Fruit fly (Drosophila melanogaster) whole organism, prepupa: Measurements from ENCODE around the gene Rrp40.

ENCODE experiments used
- CG10669 ChIP-seq: fragments of 200-800 bp; sonication (Bioruptor generic); optimal IDR thresholded peaks from 3 replicates; lab custom pipeline; 2018; ENCODE audit warnings: missing biosample characterization, mild to moderate bottlenecking, missing genetic modification characterization, moderate library complexity
- CG11294 ChIP-seq: fragments of 200-800 bp; sonication (Bioruptor generic); IDR thresholded peaks from 2 replicates; pipeline ENCODE4 v1.3.6; 2022; ENCODE audit warnings: missing biosample characterization, missing genetic modification characterization
- CG11762 ChIP-seq: fragments of 200-800 bp; sonication (Bioruptor generic); optimal IDR thresholded peaks from 3 replicates; lab custom pipeline; 2016; ENCODE audit warnings: missing biosample characterization, missing genetic modification characterization; ENCODE audit not compliant: insufficient read depth
- CG15336 ChIP-seq: fragments of 200-800 bp; sonication (Bioruptor generic); IDR thresholded peaks from 2 replicates; pipeline ENCODE4 v1.3.6; 2022; ENCODE audit warnings: missing biosample characterization, missing genetic modification characterization
- CG16779 ChIP-seq: fragments of 200-800 bp; sonication (Bioruptor generic); optimal IDR thresholded peaks from 3 replicates; lab custom pipeline; 2017; ENCODE audit warnings: missing biosample characterization, mild to moderate bottlenecking, missing genetic modification characterization
- CG31627 ChIP-seq: fragments of 200-800 bp; sonication (Bioruptor generic); optimal IDR thresholded peaks from 3 replicates; lab custom pipeline; 2016; ENCODE audit warnings: missing biosample characterization, missing genetic modification characterization
- CG34406 ChIP-seq: fragments of 200-800 bp; sonication (Bioruptor generic); optimal IDR thresholded peaks from 3 replicates; lab custom pipeline; 2016; ENCODE audit warnings: missing biosample characterization, missing genetic modification characterization
- CG3919 ChIP-seq: fragments of 200-800 bp; sonication (Bioruptor generic); optimal IDR thresholded peaks from 3 replicates; lab custom pipeline; 2016; ENCODE audit warnings: missing biosample characterization, missing genetic modification characterization
- CG6854 ChIP-seq: fragments of 200-800 bp; sonication (Bioruptor generic); optimal IDR thresholded peaks from 2 replicates; lab custom pipeline; 2017; ENCODE audit warnings: missing biosample characterization, mild to moderate bottlenecking, missing genetic modification characterization
- CG7368 ChIP-seq: fragments of 200-800 bp; sonication (Bioruptor generic); optimal IDR thresholded peaks from 3 replicates; lab custom pipeline; 2016; ENCODE audit warnings: missing biosample characterization, missing genetic modification characterization
- Eip75B ChIP-seq: fragments of 200-800 bp; sonication (Bioruptor generic); optimal IDR thresholded peaks from 3 replicates; lab custom pipeline; 2016; ENCODE audit warnings: missing biosample characterization, missing genetic modification characterization
- Eip78C ChIP-seq: fragments of 200-800 bp; sonication (Bioruptor generic); peaks from one replicate; lab custom pipeline; 2016; ENCODE audit warnings: missing biosample characterization, missing genetic modification characterization
- Eip93F ChIP-seq: fragments of 200-800 bp; sonication (Bioruptor generic); optimal IDR thresholded peaks from 2 replicates; lab custom pipeline; 2016; ENCODE audit warnings: missing biosample characterization, mild to moderate bottlenecking, missing genetic modification characterization
- Ets96B ChIP-seq: fragments of 200-800 bp; optimal IDR thresholded peaks from 2 replicates; lab custom pipeline; 2019; ENCODE audit warnings: missing biosample characterization, mild to moderate bottlenecking, missing genetic modification characterization, moderate library complexity
- Gug ChIP-seq: fragments of 200-800 bp; sonication (Bioruptor generic); IDR thresholded peaks from 2 replicates; pipeline ENCODE4 v1.3.6; 2022; ENCODE audit warnings: missing biosample characterization, missing genetic modification characterization
- Hr38 ChIP-seq: sonication (Bioruptor generic); optimal IDR thresholded peaks from 2 replicates; lab custom pipeline; 2016; ENCODE audit warnings: missing biosample characterization, missing genetic modification characterization
- Hr39 ChIP-seq: fragments of 200-800 bp; sonication (Bioruptor generic); optimal IDR thresholded peaks from 2 replicates; lab custom pipeline; 2016; ENCODE audit warnings: missing biosample characterization, missing genetic modification characterization
- Lpt ChIP-seq: fragments of 200-800 bp; sonication (Bioruptor generic); optimal IDR thresholded peaks from 3 replicates; lab custom pipeline; 2016; ENCODE audit warnings: missing biosample characterization, missing genetic modification characterization
- Met ChIP-seq: fragments of 200-800 bp; sonication (Bioruptor generic); optimal IDR thresholded peaks from 3 replicates; lab custom pipeline; 2016; ENCODE audit warnings: missing biosample characterization, missing genetic modification characterization
- OdsH ChIP-seq: fragments of 200-800 bp; sonication (Bioruptor generic); optimal IDR thresholded peaks from 3 replicates; lab custom pipeline; 2016; ENCODE audit warnings: missing biosample characterization, missing genetic modification characterization
- Smox ChIP-seq: fragments of 200-800 bp; sonication (Bioruptor generic); optimal IDR thresholded peaks from 3 replicates; lab custom pipeline; 2016; ENCODE audit warnings: missing biosample characterization, missing genetic modification characterization
- Sox102F ChIP-seq: fragments of 200-800 bp; sonication (Bioruptor generic); optimal IDR thresholded peaks from 2 replicates; lab custom pipeline; 2016; ENCODE audit warnings: missing biosample characterization, mild to moderate bottlenecking, missing genetic modification characterization
- Sox14 ChIP-seq: fragments of 200-800 bp; sonication (Bioruptor generic); optimal IDR thresholded peaks from 3 replicates; lab custom pipeline; 2016; ENCODE audit warnings: missing biosample characterization, missing genetic modification characterization
- Sox15 ChIP-seq: fragments of 200-800 bp; sonication (Bioruptor generic); optimal IDR thresholded peaks from 3 replicates; lab custom pipeline; 2016; ENCODE audit warnings: missing biosample characterization, missing genetic modification characterization
- achi ChIP-seq: fragments of 200-800 bp; sonication (Bioruptor generic); optimal IDR thresholded peaks from 3 replicates; lab custom pipeline; 2016; ENCODE audit warnings: missing biosample characterization, missing genetic modification characterization
- eg ChIP-seq: fragments of 200-800 bp; sonication (Bioruptor generic); IDR thresholded peaks from 3 replicates; pipeline ENCODE4 v1.3.6; 2022; ENCODE audit warnings: missing biosample characterization, missing genetic modification characterization
- esn ChIP-seq: fragments of 200-800 bp; sonication (Bioruptor generic); optimal IDR thresholded peaks from 2 replicates; lab custom pipeline; 2016; ENCODE audit warnings: missing biosample characterization, mild to moderate bottlenecking, missing genetic modification characterization, moderate library complexity
- fd59A ChIP-seq: fragments of 200-800 bp; sonication (Bioruptor generic); optimal IDR thresholded peaks from 2 replicates; lab custom pipeline; 2017; ENCODE audit warnings: missing biosample characterization, mild to moderate bottlenecking, missing genetic modification characterization, missing genetic modification reagents
- fd85E ChIP-seq: fragments of 200-800 bp; sonication (Bioruptor generic); optimal IDR thresholded peaks from 3 replicates; lab custom pipeline; 2016; ENCODE audit warnings: missing biosample characterization, missing genetic modification characterization
- fkh ChIP-seq: fragments of 200-800 bp; sonication (Bioruptor generic); optimal IDR thresholded peaks from 3 replicates; lab custom pipeline; 2017; ENCODE audit warnings: missing biosample characterization, mild to moderate bottlenecking, missing genetic modification characterization, moderate library complexity
- lz ChIP-seq: fragments of 200-800 bp; sonication (Bioruptor generic); optimal IDR thresholded peaks from 3 replicates; lab custom pipeline; 2016; ENCODE audit warnings: missing biosample characterization, missing genetic modification characterization
- pdm3 ChIP-seq: fragments of 200-800 bp; sonication (Bioruptor generic); optimal IDR thresholded peaks from 3 replicates; lab custom pipeline; 2016; ENCODE audit warnings: missing biosample characterization, missing genetic modification characterization
- spab ChIP-seq: fragments of 200-800 bp; sonication (Bioruptor generic); optimal IDR thresholded peaks from 2 replicates; lab custom pipeline; 2017; ENCODE audit warnings: missing biosample characterization, mild to moderate bottlenecking, missing genetic modification characterization, missing genetic modification reagents
- svp ChIP-seq: fragments of 200-800 bp; sonication (Bioruptor generic); peaks from one replicate; lab custom pipeline; 2016; ENCODE audit warnings: missing biosample characterization, missing genetic modification characterization
- topi ChIP-seq: fragments of 200-800 bp; sonication (Bioruptor generic); optimal IDR thresholded peaks from 3 replicates; lab custom pipeline; 2016; ENCODE audit warnings: missing biosample characterization, missing genetic modification characterization
- vri ChIP-seq: fragments of 200-800 bp; sonication (Bioruptor generic); optimal IDR thresholded peaks from 3 replicates; lab custom pipeline; 2016; ENCODE audit warnings: missing biosample characterization, mild to moderate bottlenecking, missing genetic modification characterization

Rrp40 gene

dm6 chr2L:1708110-1708509 lies 20.4 kb upstream of the Rrp40 start:
- TF ChIP-seq vri (GFP tag; lab: Kevin White, UChicago) (peak; percentile 13), CG11762 (GFP tag; lab: Kevin White, UChicago) (no peak), eg (GFP tag; lab: Robert Waterston, UW) (no peak), svp (GFP tag; lab: Kevin White, UChicago) (peak; percentile 52)
- TF ChIP-seq, all 60 proteins: peak for 2

dm6 chr2L:1709316-1709715 lies 19.2 kb upstream of the Rrp40 start:
- TF ChIP-seq Smox (GFP tag; lab: Kevin White, UChicago) (no peak), Eip75B (no peak), Gug (no peak), CG10669 (GFP tag; lab: Kevin White, UChicago) (no peak), achi (GFP tag; lab: Kevin White, UChicago) (no peak), CG16779 (no peak), CG3919 (GFP tag; lab: Kevin White, UChicago) (no peak), fd85E (GFP tag; lab: Kevin White, UChicago) (no peak), CG15336 (no peak), OdsH (no peak), svp (GFP tag; lab: Kevin White, UChicago) (peak; percentile 28), Eip93F (GFP tag; lab: Kevin White, UChicago) (no peak), Eip78C (no peak), vri (GFP tag; lab: Kevin White, UChicago) (peak; percentile 6), spab (no peak)

DNA sequence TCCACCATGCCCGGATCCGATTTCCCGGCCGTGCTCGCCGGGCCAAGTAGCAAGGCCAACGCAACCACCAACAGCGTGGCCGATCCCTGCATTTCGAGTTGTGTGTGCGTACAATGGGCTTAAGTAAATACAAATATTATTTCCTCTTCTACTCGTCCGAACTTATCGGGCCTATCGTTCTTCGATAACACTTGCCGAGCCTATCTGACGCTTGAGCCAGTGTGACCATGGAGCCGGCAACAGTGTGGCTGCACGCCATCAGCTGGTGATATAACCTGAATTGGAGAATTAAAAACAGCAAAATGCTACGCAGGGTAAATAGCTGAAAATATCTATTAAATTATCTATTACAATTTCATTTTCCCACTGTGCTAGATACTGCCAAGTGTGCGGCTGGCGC lies 18.3 kb upstream of the Rrp40 start, which contains the start of the genes CG17660 and mRpL48:
CG17660 (minus strand) TSS at position 198 of the 400 bp plus-strand sequence.
mRpL48 (plus strand) TSS at position 239 of the 400 bp plus-strand sequence.
- TF ChIP-seq CG11294 (no peak), Sox14 (no peak), fd59A (GFP tag; lab: Kevin White, UChicago) (no peak), Eip78C (peak; percentile 68), CG3919 (GFP tag; lab: Kevin White, UChicago) (no peak), Hr39 (no peak), lz (GFP tag; lab: Kevin White, UChicago) (no peak), Sox15 (no peak), Met (GFP tag; lab: Kevin White, UChicago) (no peak), Lpt (GFP tag; lab: Kevin White, UChicago) (no peak), vri (GFP tag; lab: Kevin White, UChicago) (peak; percentile 72), CG6854 (GFP tag; lab: Kevin White, UChicago) (peak; percentile 13), fkh (GFP tag; lab: Kevin White, UChicago) (peak; percentile 97), Ets96B (tag; lab: Kevin White, UChicago) (no peak), pdm3 (GFP tag; lab: Kevin White, UChicago) (no peak), esn (GFP tag; lab: Kevin White, UChicago) (peak; percentile 13), CG31627 (GFP tag; lab: Kevin White, UChicago) (no peak), topi (no peak), Eip75B (no peak), CG7368 (GFP tag; lab: Kevin White, UChicago) (no peak), Smox (GFP tag; lab: Kevin White, UChicago) (no peak), CG34406 (GFP tag; lab: Kevin White, UChicago) (no peak), Sox102F (no peak)

DNA sequence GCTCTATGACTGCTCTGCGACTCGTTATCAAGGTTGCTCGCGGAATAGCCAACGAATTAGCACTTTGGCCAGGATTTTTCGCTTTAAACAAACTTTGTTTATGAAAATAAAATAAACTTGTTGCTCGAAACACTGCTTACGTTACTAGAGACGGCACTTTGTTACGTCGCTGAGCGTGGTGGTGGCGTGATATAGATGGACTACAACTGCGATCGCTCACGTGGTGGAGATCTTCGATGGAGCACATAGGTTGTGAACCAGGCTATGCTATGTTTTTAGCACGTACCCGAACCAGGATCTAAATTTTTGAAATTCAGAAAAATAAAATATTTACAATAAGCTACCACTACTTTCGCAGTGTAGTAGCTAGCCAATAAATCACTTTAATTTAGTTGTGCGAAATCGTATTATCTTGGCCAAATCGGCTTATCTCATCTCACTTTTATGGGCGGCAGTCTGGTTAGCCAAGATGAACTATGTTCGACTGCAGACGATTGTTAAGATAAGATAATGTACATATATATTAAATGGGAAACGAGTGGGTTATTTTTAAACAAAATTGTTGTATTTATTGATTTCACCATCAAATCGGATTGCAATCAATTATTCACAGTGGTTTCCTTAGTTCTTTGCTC lies 12.7 kb upstream of the Rrp40 start, which contains the start of gene frtz:
frtz (minus strand) TSS at position 153 of the 635 bp plus-strand sequence.
- TF ChIP-seq Hr38 (GFP tag; lab: Kevin White, UChicago) (no peak), Eip78C (peak; percentile 32)
- TF ChIP-seq, all 60 proteins: peak for 1
